Fruit fly (Drosophila melanogaster) whole organism, embryonic: ENCODE measurements around the gene Nepl3.

Experiments
- Abd-B ChIP-seq: fragments of 200-800 bp; sonication (Bioruptor generic); optimal IDR thresholded peaks from 2 replicates; lab custom pipeline; 2018; ENCODE audit warnings: missing biosample characterization, mild to moderate bottlenecking, missing genetic modification characterization, moderate library complexity
- Awh ChIP-seq: fragments of 200-800 bp; sonication (Bioruptor generic); IDR thresholded peaks from 2 replicates; pipeline ENCODE4, ENCODE4 v1.3.6; 2022; ENCODE audit warnings: missing biosample characterization, missing genetic modification characterization
- CG10274 ChIP-seq: fragments of 200-800 bp; sonication (Bioruptor generic); optimal IDR thresholded peaks from 3 replicates; lab custom pipeline; 2017; ENCODE audit warnings: missing biosample characterization, mild to moderate bottlenecking, missing genetic modification characterization
- CG10959 ChIP-seq: fragments of 200-800 bp; sonication (Bioruptor generic); IDR thresholded peaks from 2 replicates; pipeline ENCODE4 v1.3.6; 2022; ENCODE audit warnings: missing biosample characterization, missing genetic modification characterization
- CG12219 ChIP-seq: fragments of 200-800 bp; sonication (Bioruptor generic); optimal IDR thresholded peaks from 3 replicates; lab custom pipeline; 2018; ENCODE audit warnings: missing biosample characterization, mild to moderate bottlenecking, missing genetic modification characterization
- CG1233 ChIP-seq: fragments of 200-800 bp; sonication (Bioruptor generic); optimal IDR thresholded peaks from 4 replicates; lab custom pipeline; 2018; ENCODE audit warnings: missing biosample characterization, mild to moderate bottlenecking, missing genetic modification characterization
- CG13123 ChIP-seq: fragments of 200-800 bp; sonication (Bioruptor generic); optimal IDR thresholded peaks from 2 replicates; lab custom pipeline; 2016; ENCODE audit warnings: missing biosample characterization, missing genetic modification characterization
- CG18011 ChIP-seq: fragments of 200-800 bp; sonication (Bioruptor generic); optimal IDR thresholded peaks from 2 replicates; lab custom pipeline; 2017; ENCODE audit warnings: missing biosample characterization, missing genetic modification characterization, mild to moderate bottlenecking, moderate library complexity, missing genotype
- CG18476 ChIP-seq: fragments of 200-800 bp; sonication (Bioruptor generic); optimal IDR thresholded peaks from 2 replicates; lab custom pipeline; 2016; ENCODE audit warnings: missing biosample characterization, mild to moderate bottlenecking, missing genetic modification characterization
- CG2875 ChIP-seq: fragments of 200-800 bp; sonication (Bioruptor generic); optimal IDR thresholded peaks from 2 replicates; lab custom pipeline; 2017; ENCODE audit warnings: missing biosample characterization, mild to moderate bottlenecking, missing genetic modification characterization, missing genetic modification reagents
- CG30020 ChIP-seq: fragments of 200-800 bp; optimal IDR thresholded peaks from 2 replicates; lab custom pipeline; 2019; ENCODE audit warnings: missing biosample characterization, mild to moderate bottlenecking, missing genetic modification characterization, moderate library complexity
- CG31224 ChIP-seq: fragments of 200-800 bp; sonication (Bioruptor generic); IDR thresholded peaks from 2 replicates; pipeline ENCODE4 v1.3.6; 2022; ENCODE audit warnings: missing biosample characterization, missing genetic modification characterization
- CG4282 ChIP-seq: fragments of 200-800 bp; sonication (Bioruptor generic); optimal IDR thresholded peaks from 2 replicates; lab custom pipeline; 2016; ENCODE audit warnings: missing biosample characterization, missing genetic modification characterization
- CG4707 ChIP-seq: fragments of 200-800 bp; sonication (Bioruptor generic); optimal IDR thresholded peaks from 2 replicates; lab custom pipeline; 2018; ENCODE audit warnings: missing biosample characterization, mild to moderate bottlenecking, missing genetic modification characterization, moderate library complexity
- CG6683 ChIP-seq: fragments of 200-800 bp; sonication (Bioruptor generic); optimal IDR thresholded peaks from 2 replicates; lab custom pipeline; 2017; ENCODE audit warnings: missing biosample characterization, mild to moderate bottlenecking, missing genetic modification characterization, missing genetic modification reagents
- CG6791 ChIP-seq: fragments of 200-800 bp; sonication (Bioruptor generic); IDR thresholded peaks from 3 replicates; pipeline ENCODE4 v1.3.6; 2022; ENCODE audit warnings: missing biosample characterization, missing genetic modification characterization; ENCODE audit not compliant: partially characterized antibody
- CG8765 ChIP-seq: fragments of 200-800 bp; sonication (Bioruptor generic); IDR thresholded peaks from 2 replicates; pipeline ENCODE4 v1.3.6; 2022; ENCODE audit warnings: missing biosample characterization, missing genetic modification characterization
- Chrac-16 ChIP-seq: fragments of 200-800 bp; sonication (Bioruptor generic); optimal IDR thresholded peaks from 3 replicates; lab custom pipeline; 2016; ENCODE audit warnings: missing biosample characterization, missing genetic modification characterization
- CoRest ChIP-seq: fragments of 200-800 bp; sonication (Bioruptor generic); optimal IDR thresholded peaks from 3 replicates; lab custom pipeline; 2018; ENCODE audit warnings: missing biosample characterization, mild to moderate bottlenecking, missing genetic modification characterization, moderate library complexity
- Dad ChIP-seq: fragments of 200-800 bp; sonication (Bioruptor generic); optimal IDR thresholded peaks from 3 replicates; lab custom pipeline; 2016; ENCODE audit warnings: missing biosample characterization, missing genetic modification characterization
- Dbx ChIP-seq: fragments of 200-800 bp; sonication (Bioruptor generic); IDR thresholded peaks from 3 replicates; pipeline ENCODE4 v1.3.6; 2022; ENCODE audit warnings: missing biosample characterization, missing genetic modification characterization
- Deaf1 ChIP-seq: fragments of 200-800 bp; optimal IDR thresholded peaks from 3 replicates; lab custom pipeline; 2019; ENCODE audit warnings: missing biosample characterization, mild to moderate bottlenecking, missing genetic modification characterization, moderate library complexity
- Hey ChIP-seq: fragments of 200-800 bp; sonication (Bioruptor generic); optimal IDR thresholded peaks from 3 replicates; lab custom pipeline; 2018; ENCODE audit warnings: missing biosample characterization, mild to moderate bottlenecking, missing genetic modification characterization
- HmgZ ChIP-seq: fragments of 200-800 bp; sonication (Bioruptor generic); optimal IDR thresholded peaks from 2 replicates; lab custom pipeline; 2018; ENCODE audit warnings: missing biosample characterization, mild to moderate bottlenecking, missing genetic modification characterization
- Hr39 ChIP-seq: fragments of >200 bp; optimal IDR thresholded peaks from 2 replicates; lab custom pipeline; 2017
- Hr78 ChIP-seq, 2 experiments: fragments of 200-800 bp in 1 of 2; fragments of >200 bp in 1 of 2; sonication (Bioruptor generic) in 1 of 2; optimal IDR thresholded peaks; 2 replicates each; lab custom pipeline; 2017 to 2019; ENCODE audit warnings: missing biosample characterization in 2 of 2, missing genetic modification characterization in 2 of 2, mild to moderate bottlenecking in 1 of 2, moderate library complexity in 1 of 2
- Hsf ChIP-seq: fragments of 200-800 bp; sonication (Bioruptor generic); optimal IDR thresholded peaks from 3 replicates; lab custom pipeline; 2016; ENCODE audit warnings: missing biosample characterization, missing genetic modification characterization
- Ssrp ChIP-seq: fragments of 200-800 bp; sonication (Bioruptor generic); optimal IDR thresholded peaks from 2 replicates; lab custom pipeline; 2018; ENCODE audit warnings: missing biosample characterization, mild to moderate bottlenecking, missing genetic modification characterization, moderate library complexity
- TFAM ChIP-seq: fragments of 200-800 bp; sonication (Bioruptor generic); optimal IDR thresholded peaks from 2 replicates; lab custom pipeline; 2017; ENCODE audit warnings: missing biosample characterization, missing genetic modification characterization, inconsistent platforms
- Usf ChIP-seq: fragments of 200-800 bp; sonication (Bioruptor generic); optimal IDR thresholded peaks from 2 replicates; lab custom pipeline; 2017; ENCODE audit warnings: missing genotype, missing biosample characterization, missing genetic modification characterization
- Vsx1 ChIP-seq: fragments of 200-800 bp; sonication (Bioruptor generic); optimal IDR thresholded peaks from 2 replicates; lab custom pipeline; 2017; ENCODE audit warnings: missing biosample characterization, mild to moderate bottlenecking, missing genetic modification characterization, missing genetic modification reagents
- bab2 ChIP-seq: fragments of 200-800 bp; sonication (Bioruptor generic); optimal IDR thresholded peaks from 2 replicates; lab custom pipeline; 2016; ENCODE audit warnings: missing biosample characterization, missing genetic modification characterization
- emc ChIP-seq: fragments of 200-800 bp; sonication (Bioruptor generic); optimal IDR thresholded peaks from 2 replicates; lab custom pipeline; 2016; ENCODE audit warnings: missing biosample characterization, missing genetic modification characterization
- ham ChIP-seq: fragments of 200-800 bp; sonication (Bioruptor generic); IDR thresholded peaks from 2 replicates; pipeline ENCODE4 v1.3.6; 2022; ENCODE audit warnings: missing biosample characterization, missing genetic modification characterization
- hbn ChIP-seq: fragments of 200-800 bp; sonication (Bioruptor generic); IDR thresholded peaks from 2 replicates; pipeline ENCODE4 v1.3.6; 2022; ENCODE audit warnings: missing biosample characterization, missing genetic modification characterization; ENCODE audit not compliant: partially characterized antibody
- kah ChIP-seq: fragments of 200-800 bp; sonication (Bioruptor generic); optimal IDR thresholded peaks from 2 replicates; lab custom pipeline; 2018; ENCODE audit warnings: missing biosample characterization, mild to moderate bottlenecking, missing genetic modification characterization
- kay ChIP-seq: fragments of 200-800 bp; sonication (Bioruptor generic); optimal IDR thresholded peaks from 2 replicates; lab custom pipeline; 2016; ENCODE audit warnings: missing biosample characterization, missing genetic modification characterization
- ken ChIP-seq: fragments of 200-800 bp; sonication (Bioruptor generic); IDR thresholded peaks from 3 replicates; pipeline ENCODE4 v1.3.6; 2022; ENCODE audit warnings: missing biosample characterization, missing genetic modification characterization
- odd ChIP-seq: fragments of 200-800 bp; sonication (Bioruptor generic); optimal IDR thresholded peaks from 2 replicates; lab custom pipeline; 2017; ENCODE audit warnings: missing biosample characterization, mild to moderate bottlenecking, missing genetic modification characterization
- psq ChIP-seq: fragments of 200-800 bp; sonication (Bioruptor generic); optimal IDR thresholded peaks from 2 replicates; lab custom pipeline; 2017; ENCODE audit warnings: missing biosample characterization, missing genetic modification characterization
- sisA ChIP-seq: fragments of 200-800 bp; sonication (Bioruptor generic); IDR thresholded peaks from 2 replicates; pipeline ENCODE4 v1.3.6; 2022; ENCODE audit warnings: missing biosample characterization, missing genetic modification characterization
- slou ChIP-seq: fragments of 200-800 bp; sonication (Bioruptor generic); optimal IDR thresholded peaks from 3 replicates; lab custom pipeline; 2016; ENCODE audit warnings: missing biosample characterization, missing genetic modification characterization
- ssp ChIP-seq: fragments of 200-800 bp; sonication (Bioruptor generic); IDR thresholded peaks from 2 replicates; pipeline ENCODE4 v1.3.6; 2022; ENCODE audit warnings: missing biosample characterization, missing genetic modification characterization
- tin ChIP-seq: fragments of 200-800 bp; sonication (Bioruptor generic); optimal IDR thresholded peaks from 3 replicates; lab custom pipeline; 2016; ENCODE audit warnings: missing biosample characterization, missing genetic modification characterization
- tx ChIP-seq: fragments of 200-800 bp; sonication (Bioruptor generic); optimal IDR thresholded peaks from 2 replicates; lab custom pipeline; 2016; ENCODE audit warnings: missing biosample characterization, missing genetic modification characterization
- vfl ChIP-seq: fragments of 200-800 bp; sonication (Bioruptor generic); optimal IDR thresholded peaks from 2 replicates; lab custom pipeline; 2016; ENCODE audit warnings: missing biosample characterization, missing genetic modification characterization
- wor ChIP-seq: fragments of 200-800 bp; sonication (Bioruptor generic); IDR thresholded peaks from 2 replicates; pipeline ENCODE4 v1.3.6; 2022; ENCODE audit warnings: missing biosample characterization, missing genetic modification characterization
- zf30C ChIP-seq: fragments of 200-800 bp; sonication (Bioruptor generic); optimal IDR thresholded peaks from 3 replicates; lab custom pipeline; 2018; ENCODE audit warnings: missing biosample characterization, mild to moderate bottlenecking, missing genetic modification characterization
- zfh1 ChIP-seq: fragments of 200-800 bp; sonication (Bioruptor generic); IDR thresholded peaks from 3 replicates; pipeline ENCODE4 v1.3.6; 2022; ENCODE audit warnings: missing biosample characterization, missing genetic modification characterization

Gene Nepl3

DNA sequence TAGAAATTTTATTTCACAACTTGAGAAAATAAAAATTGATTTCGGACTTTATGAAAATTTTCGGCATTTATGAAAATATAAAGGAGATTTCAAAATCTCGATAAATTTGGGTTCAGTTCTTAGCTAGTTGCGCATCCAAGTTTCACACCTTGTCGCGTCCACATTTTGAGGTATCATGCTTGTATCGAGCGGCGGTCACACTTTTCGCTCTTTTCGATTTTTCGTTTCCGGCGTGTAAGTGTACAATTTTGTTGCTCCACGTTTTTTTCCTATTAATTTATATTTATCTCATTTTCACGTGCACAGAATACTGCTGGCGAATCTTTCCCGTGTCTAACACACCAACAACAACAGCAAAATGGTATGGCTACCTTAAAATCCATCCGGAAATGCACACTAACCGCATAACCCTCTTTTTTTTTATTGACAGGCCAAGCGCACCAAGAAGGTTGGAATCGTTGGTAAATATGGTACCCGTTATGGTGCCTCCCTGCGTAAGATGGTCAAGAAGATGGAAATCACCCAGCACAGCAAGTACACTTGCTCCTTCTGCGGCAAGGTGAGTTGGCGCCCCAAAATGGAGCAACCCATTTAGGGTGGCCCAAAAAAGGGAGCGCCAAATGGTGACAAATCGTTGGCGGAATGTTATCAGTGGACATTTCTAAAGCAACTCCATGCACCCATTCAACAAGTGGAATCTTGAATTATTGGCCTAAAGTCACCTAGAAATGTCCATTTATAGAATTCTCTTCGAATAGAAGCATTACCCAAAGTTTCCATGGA, 12.9 kb upstream of the Nepl3 start, which contains the start of gene RpL37A (continued):
- TF ChIP-seq psq: peak; percentile 30
- peak; percentile 77 for TF ChIP-seq CG12219 (GFP tag; lab: Kevin White, UChicago)
- TF ChIP-seq zf30C (GFP tag; lab: Kevin White, UChicago): peak; percentile 28
- peak in 1 of 2 experiments; percentile 29 for TF ChIP-seq Hr78 (GFP tag; optimal IDR thresholded peaks at IDR 0.05; lab: Kevin White, UChicago)
- TF ChIP-seq kay (GFP tag; lab: Kevin White, UChicago): no peak
- TF ChIP-seq Hey (tag; lab: Kevin White, UChicago): no peak
- peak; percentile 53; the same call in 1 of the 2 replicates for TF ChIP-seq Awh (GFP tag; lab: Robert Waterston, UW)
- peak; percentile 86 for TF ChIP-seq Dbx
- TF ChIP-seq CG18476: peak; percentile 63
- peak; percentile 69 for TF ChIP-seq CG10274 (GFP tag; lab: Kevin White, UChicago)
- TF ChIP-seq sisA (GFP tag; lab: Robert Waterston, UW): no peak
- peak; percentile 82 for TF ChIP-seq ken (GFP tag; lab: Robert Waterston, UW)
- peak; percentile 31; the same call in 1 of the 2 replicates for TF ChIP-seq hbn (GFP tag; lab: Robert Waterston, UW)
- TF ChIP-seq emc: peak; percentile 86
- TF ChIP-seq CG6791 (GFP tag; lab: Robert Waterston, UW): 0 out of 3 replicates have a peak, but pooled peaks have one; percentile 11
- TF ChIP-seq slou: peak; percentile 79
- no peak for TF ChIP-seq CG10959 (GFP tag; lab: Robert Waterston, UW)
- TF ChIP-seq CG31224 (GFP tag; lab: Robert Waterston, UW): peak; percentile 51
- TF ChIP-seq CG13123 (GFP tag; lab: Kevin White, UChicago): peak; percentile 57
- TF ChIP-seq CG4282 (GFP tag; lab: Kevin White, UChicago): peak; percentile 63
- peak; percentile 84 for TF ChIP-seq odd (GFP tag; lab: Kevin White, UChicago)
- TF ChIP-seq Usf (GFP tag; lab: Kevin White, UChicago): peak; percentile 41
- TF ChIP-seq Hr39 (lab: Kevin White, UChicago): no peak
- TF ChIP-seq kah (GFP tag; lab: Kevin White, UChicago): peak; percentile 76
- TF ChIP-seq zfh1 (GFP tag; lab: Robert Waterston, UW): peak; percentile 78
- no peak for TF ChIP-seq Abd-B (GFP tag; lab: Kevin White, UChicago)
- TF ChIP-seq Hsf (GFP tag; lab: Kevin White, UChicago): peak; percentile 85
- peak; percentile 25 for TF ChIP-seq Chrac-16
- peak; percentile 73 for TF ChIP-seq Dad (GFP tag; lab: Kevin White, UChicago)
- TF ChIP-seq ham (GFP tag; lab: Robert Waterston, UW): 0 out of 2 replicates have a peak, but pooled peaks have one; percentile 21
- TF ChIP-seq CG4707 (GFP tag; lab: Kevin White, UChicago): peak; percentile 53
- TF ChIP-seq CG8765: no peak
- peak; percentile 55 for TF ChIP-seq Ssrp
- peak; percentile 64 for TF ChIP-seq CG6683 (GFP tag; lab: Kevin White, UChicago)
- no peak for TF ChIP-seq wor
- peak; percentile 78 for TF ChIP-seq CG1233 (GFP tag; lab: Kevin White, UChicago)
- no peak for TF ChIP-seq vfl (GFP tag; lab: Kevin White, UChicago)
- peak; percentile 63 for TF ChIP-seq tx (GFP tag; lab: Kevin White, UChicago)
- TF ChIP-seq CoRest (tag; lab: Kevin White, UChicago): peak; percentile 68
- TF ChIP-seq Deaf1 (tag; lab: Kevin White, UChicago): no peak
- peak; percentile 90 for TF ChIP-seq HmgZ (tag; lab: Kevin White, UChicago)
- peak; percentile 61 for TF ChIP-seq tin (GFP tag; lab: Kevin White, UChicago)
- TF ChIP-seq CG30020 (tag; lab: Kevin White, UChicago): peak; percentile 53
- peak; percentile 85 for TF ChIP-seq CG2875 (GFP tag; lab: Kevin White, UChicago)
- TF ChIP-seq ssp: peak; percentile 7; the same call in 1 of the 2 replicates
- TF ChIP-seq TFAM (GFP tag; lab: Kevin White, UChicago): peak; percentile 68
- TF ChIP-seq CG18011 (GFP tag; lab: Kevin White, UChicago): peak; percentile 31
- TF ChIP-seq bab2 (GFP tag; lab: Kevin White, UChicago): peak; percentile 23
- peak; percentile 86 for TF ChIP-seq Vsx1 (GFP tag; lab: Kevin White, UChicago)
